Worm (Caenorhabditis elegans): ENCODE results near the gene C15C8.8.

Gene C15C8.8

DNA sequence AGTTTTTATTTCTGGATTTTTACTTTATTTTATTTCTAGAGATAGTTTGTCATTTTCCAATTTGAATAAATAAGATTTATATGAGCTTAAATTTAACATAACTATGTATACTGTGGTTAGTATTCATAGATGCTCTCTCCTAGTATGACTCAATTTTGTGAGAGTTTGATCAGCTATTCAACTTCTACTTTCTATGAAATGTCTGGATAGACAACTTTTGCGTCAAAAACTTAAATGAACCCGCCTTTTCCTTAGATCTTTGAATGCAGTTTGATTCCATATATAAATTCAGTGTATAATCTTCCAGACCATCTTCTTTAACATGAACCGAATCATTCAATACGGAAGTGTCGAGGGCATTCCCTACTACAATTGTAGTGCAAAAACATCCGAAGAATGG lies 16.6 kb upstream of the C15C8.8 start, which contains the start of gene srt-43:
TSS of gene srt-43 (plus strand) at position 301 of the 400 bp plus-strand sequence.
- no peak for TF ChIP-seq dao-5 (tag; optimal IDR thresholded peaks at IDR 0.05)
- TF ChIP-seq W03F9.2 (tag; optimal IDR thresholded peaks at IDR 0.05) = no peak
- TF ChIP-seq him-1 (tag; optimal IDR thresholded peaks at IDR 0.05) = no peak

DNA sequence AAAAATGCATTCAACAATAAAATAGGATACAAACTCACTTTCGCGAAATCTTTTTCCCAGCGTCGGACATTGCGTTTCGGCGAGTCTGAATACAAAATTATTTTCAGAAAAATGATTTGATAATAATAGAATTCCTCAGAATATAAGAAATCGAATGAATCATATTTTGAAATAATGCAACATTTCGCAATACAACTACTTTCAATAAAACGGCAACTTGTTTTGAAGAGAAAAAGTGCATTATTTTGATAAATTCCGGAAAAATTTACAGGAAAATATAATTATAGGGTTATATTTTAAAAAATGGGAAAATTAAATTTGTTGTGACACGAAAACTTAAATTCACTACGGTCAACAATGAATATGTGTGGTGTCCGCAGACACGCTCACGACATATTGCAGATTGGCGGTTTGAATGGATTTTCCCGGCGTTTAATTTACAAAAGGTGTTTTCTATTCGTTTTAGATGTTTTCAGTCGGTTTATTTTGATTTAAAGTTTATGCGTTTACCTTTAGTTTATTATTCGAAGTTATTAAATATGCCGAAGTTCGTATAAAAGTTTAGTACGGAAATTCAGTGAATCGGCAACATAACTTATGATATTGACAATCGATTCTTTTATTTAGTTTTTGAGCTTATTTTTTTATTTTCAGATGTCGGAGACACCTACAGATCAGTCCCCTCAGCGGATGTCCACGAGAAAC lies 11.1 kb upstream of the C15C8.8 start, which contains the start of the genes abcf-1 and scc-3:
TSS of gene abcf-1 (minus strand) at position 85 of the 705 bp plus-strand sequence.
TSS of gene scc-3 (plus strand) at position 655 of the 705 bp plus-strand sequence.
- TF ChIP-seq W03F9.2 (tag; optimal IDR thresholded peaks at IDR 0.05) (peak; percentile 11), him-1 (tag; optimal IDR thresholded peaks at IDR 0.05) (no peak), dao-5 (tag; optimal IDR thresholded peaks at IDR 0.05) (no peak)

DNA sequence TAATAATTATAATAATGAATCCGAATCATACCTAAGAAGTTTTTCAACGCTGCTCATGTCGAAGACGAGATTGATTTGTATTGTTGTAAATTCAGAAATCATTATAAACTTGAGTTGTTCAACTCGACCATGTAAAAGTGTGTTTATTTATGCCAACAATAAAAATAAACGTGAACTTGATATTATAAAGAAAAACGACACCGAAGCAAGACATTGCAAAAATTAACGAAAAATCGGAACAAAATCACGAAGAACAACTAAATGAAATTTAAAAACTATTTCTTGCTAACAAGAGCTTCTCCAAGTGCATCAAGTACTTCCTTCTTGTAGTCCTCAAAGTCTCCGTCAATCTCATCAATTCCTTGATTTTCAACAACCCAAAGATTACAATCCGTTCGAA lies 8.6 kb upstream of the C15C8.8 start, which contains the start of gene F18E2.15:
TSS of gene F18E2.15 (minus strand) at position 101 of the 400 bp plus-strand sequence.
- TF ChIP-seq W03F9.2 (tag; optimal IDR thresholded peaks at IDR 0.05) = no peak
- no peak for TF ChIP-seq dao-5 (tag; optimal IDR thresholded peaks at IDR 0.05)
- TF ChIP-seq him-1 (tag; optimal IDR thresholded peaks at IDR 0.05) = no peak

ce11 chrV:12759660-12760059 lies 7.4 kb upstream of the C15C8.8 start, which contains the start of gene papl-1:
Gene papl-1, minus strand, starts transcription at chrV:12759760.
- TF ChIP-seq him-1 (tag; optimal IDR thresholded peaks at IDR 0.05) = no peak
- TF ChIP-seq W03F9.2 (tag; optimal IDR thresholded peaks at IDR 0.05) = no peak
- TF ChIP-seq dao-5 (tag; optimal IDR thresholded peaks at IDR 0.05) = no peak

DNA sequence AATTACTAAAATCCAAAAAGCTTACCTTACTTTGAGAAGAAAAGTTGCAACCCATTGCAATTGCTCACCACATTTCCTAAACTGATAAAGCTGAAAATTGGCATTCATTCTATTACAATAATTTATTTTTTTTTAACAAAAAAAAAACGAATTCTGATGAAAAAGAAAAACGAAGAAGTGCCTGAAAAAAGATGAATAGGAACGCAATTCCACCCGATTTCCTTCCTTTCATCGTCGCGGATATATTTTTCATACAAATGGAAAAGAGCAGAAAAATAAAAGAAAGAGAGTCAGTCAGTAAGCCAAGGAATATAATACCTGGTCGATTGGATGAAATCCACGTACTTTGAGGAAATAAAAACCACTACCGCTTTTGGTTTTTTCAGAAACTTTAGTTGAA lies 2.5 kb upstream of the C15C8.8 start, which contains the start of gene gpa-13:
TSS of gene gpa-13 (minus strand) at position 101 of the 400 bp plus-strand sequence.
- TF ChIP-seq him-1 (tag; optimal IDR thresholded peaks at IDR 0.05) (no peak), dao-5 (tag; optimal IDR thresholded peaks at IDR 0.05) (no peak), W03F9.2 (tag; optimal IDR thresholded peaks at IDR 0.05) (no peak)

DNA sequence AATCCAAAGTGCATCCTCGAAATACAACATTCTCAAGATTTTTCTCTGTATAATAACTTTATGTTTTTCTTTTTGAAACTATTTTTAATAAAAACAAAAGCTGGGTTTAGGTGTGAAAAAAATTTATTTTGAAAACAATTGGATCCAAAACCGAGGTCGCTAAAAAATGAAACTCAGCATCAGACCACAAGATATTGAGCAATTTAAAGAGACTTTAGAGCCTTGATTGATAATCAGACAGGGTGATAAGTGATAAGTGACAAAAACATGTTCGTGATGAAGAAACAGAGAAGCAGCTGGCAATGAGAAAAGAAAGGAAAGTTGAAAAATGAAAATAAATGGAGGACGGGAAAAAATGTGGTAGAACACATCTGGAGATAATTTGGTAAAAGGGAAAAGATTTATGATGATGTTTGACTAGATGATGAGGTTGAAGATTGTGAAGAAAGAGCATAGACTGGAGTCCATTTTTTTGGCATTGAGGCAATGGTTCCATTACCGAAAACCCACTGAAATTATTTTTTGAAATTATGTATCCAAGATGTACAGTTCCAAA lies 734 bp downstream of the C15C8.8 start, which contains the start of gene C15C8.6:
TSS of gene C15C8.6 (minus strand) at position 51 of the 556 bp plus-strand sequence.
- no peak for TF ChIP-seq him-1 (tag; optimal IDR thresholded peaks at IDR 0.05)
- no peak for TF ChIP-seq W03F9.2 (tag; optimal IDR thresholded peaks at IDR 0.05)
- TF ChIP-seq dao-5 (tag; optimal IDR thresholded peaks at IDR 0.05) = no peak

ce11 chrV:12749558-12749957 lies 2.7 kb downstream of the C15C8.8 start:
- no peak for TF ChIP-seq him-1 (tag; optimal IDR thresholded peaks at IDR 0.05)
- no peak for TF ChIP-seq W03F9.2 (tag; optimal IDR thresholded peaks at IDR 0.05)
- no peak for TF ChIP-seq dao-5 (tag; optimal IDR thresholded peaks at IDR 0.05)

ce11 chrV:12747856-12748255 lies 4.5 kb downstream of the C15C8.8 start, which contains the start of gene C15C8.5:
Gene C15C8.5, plus strand, starts transcription at chrV:12748007.
- TF ChIP-seq him-1 (tag; optimal IDR thresholded peaks at IDR 0.05) (no peak), dao-5 (tag; optimal IDR thresholded peaks at IDR 0.05) (no peak), W03F9.2 (tag; optimal IDR thresholded peaks at IDR 0.05) (no peak)

DNA sequence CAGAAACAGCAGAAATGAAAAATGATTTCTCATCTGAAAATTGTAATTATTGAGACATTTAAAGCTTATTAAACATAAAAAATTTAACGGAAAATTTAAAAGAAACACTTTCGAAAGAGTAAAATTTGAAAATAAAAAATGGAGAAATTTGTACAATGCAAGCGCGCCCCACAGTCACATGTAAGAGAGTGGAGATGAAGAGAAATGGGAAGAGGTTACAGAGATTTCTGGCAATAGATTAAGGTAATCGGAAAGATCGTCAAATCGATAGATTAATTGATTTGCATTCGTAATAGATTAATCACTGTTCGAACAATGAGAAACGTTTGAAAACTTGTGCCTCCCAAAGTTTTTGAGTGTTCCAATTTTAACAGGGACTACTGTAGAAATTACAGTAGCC lies 4.9 kb downstream of the C15C8.8 start, which contains the start of gene C15C8.4:
TSS of gene C15C8.4 (minus strand) at position 33 of the 400 bp plus-strand sequence.
- no peak for TF ChIP-seq W03F9.2 (tag; optimal IDR thresholded peaks at IDR 0.05)
- no peak for TF ChIP-seq dao-5 (tag; optimal IDR thresholded peaks at IDR 0.05)
- TF ChIP-seq him-1 (tag; optimal IDR thresholded peaks at IDR 0.05) = no peak

DNA sequence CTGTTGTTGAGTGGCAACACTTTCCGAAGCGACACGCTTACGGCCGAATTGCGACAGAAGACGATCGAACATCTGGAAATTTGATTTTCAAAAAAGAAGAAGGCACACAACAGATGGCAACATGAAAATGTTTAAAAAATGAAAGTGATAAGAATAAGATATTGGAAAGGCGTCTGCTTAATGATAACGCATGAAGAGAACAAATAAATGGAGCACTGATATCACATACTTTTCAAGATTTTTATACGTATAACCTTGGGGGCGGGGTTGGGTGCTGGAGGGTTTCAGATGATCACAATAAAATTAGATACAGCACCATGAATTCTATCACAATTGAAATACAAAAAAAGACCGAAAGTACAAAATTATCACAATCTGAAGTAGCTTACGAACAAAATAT lies 7.3 kb downstream of the C15C8.8 start, which contains the start of gene C15C8.7:
TSS of gene C15C8.7 (minus strand) at position 72 of the 400 bp plus-strand sequence.
- TF ChIP-seq W03F9.2 (tag; optimal IDR thresholded peaks at IDR 0.05) (no peak), him-1 (tag; optimal IDR thresholded peaks at IDR 0.05) (no peak), dao-5 (tag; optimal IDR thresholded peaks at IDR 0.05) (no peak)

- no peak for TF ChIP-seq W03F9.2 (tag; optimal IDR thresholded peaks at IDR 0.05)
- TF ChIP-seq dao-5 (tag; optimal IDR thresholded peaks at IDR 0.05) = no peak
- TF ChIP-seq him-1 (tag; optimal IDR thresholded peaks at IDR 0.05) = no peak
Measured at ce11 chrV:12743778-12744502, 8.4 kb downstream of the C15C8.8 start.

DNA sequence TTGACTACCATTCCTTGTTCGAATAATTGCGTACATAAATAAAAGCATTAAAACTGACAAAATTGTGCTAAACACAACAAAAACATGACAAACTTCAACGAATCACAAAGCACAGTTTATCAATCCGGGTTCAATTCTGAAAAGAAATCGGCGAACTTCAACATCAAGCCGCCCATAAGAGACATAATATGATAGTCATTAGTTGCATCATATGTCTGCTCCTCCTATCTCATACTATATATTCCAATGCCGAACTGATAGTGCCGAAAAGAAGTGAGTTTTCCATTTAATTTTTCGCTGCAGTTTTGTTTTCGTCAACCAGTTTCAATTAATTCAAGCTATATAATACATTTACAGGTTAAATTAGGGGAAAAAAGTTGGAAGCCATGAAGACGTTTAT lies 10.6 kb downstream of the C15C8.8 start, which contains the start of gene hrg-7:
TSS of gene hrg-7 (plus strand) at position 358 of the 400 bp plus-strand sequence.
- TF ChIP-seq dao-5 (tag; optimal IDR thresholded peaks at IDR 0.05) (no peak), him-1 (tag; optimal IDR thresholded peaks at IDR 0.05) (no peak), W03F9.2 (tag; optimal IDR thresholded peaks at IDR 0.05) (no peak)

DNA sequence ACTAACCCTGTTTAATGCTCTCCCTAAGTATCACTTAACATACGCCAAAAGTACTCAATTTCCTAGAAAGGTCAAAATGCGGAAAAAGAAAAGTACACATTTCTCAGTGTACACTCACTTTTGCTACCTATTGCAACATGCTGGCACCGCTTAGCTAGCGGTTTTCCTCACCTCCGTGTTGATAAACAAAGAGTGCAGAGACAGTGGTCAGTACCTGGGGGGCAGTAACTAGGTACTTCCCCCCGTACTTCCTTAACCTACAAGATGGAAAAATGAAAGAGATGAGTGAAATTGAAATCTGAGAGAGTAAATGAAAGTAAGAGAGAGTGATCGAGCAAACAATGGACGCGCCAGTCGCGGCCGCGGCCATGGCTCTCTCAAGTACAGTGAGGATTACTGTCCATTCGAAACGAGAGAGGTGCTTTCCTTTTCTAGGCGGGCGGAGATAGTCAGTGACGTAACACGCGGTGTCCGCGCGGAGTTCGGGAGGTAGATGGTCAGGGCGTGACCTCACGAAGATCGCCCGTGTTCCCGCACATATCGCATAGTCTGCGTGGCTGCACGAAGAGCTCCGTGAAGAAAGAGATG lies 16.0 kb downstream of the C15C8.8 start, which contains the start of gene cky-1:
TSS of gene cky-1 (plus strand) at position 538 of the 588 bp plus-strand sequence.
- no peak for TF ChIP-seq W03F9.2 (tag; optimal IDR thresholded peaks at IDR 0.05)
- no peak for TF ChIP-seq him-1 (tag; optimal IDR thresholded peaks at IDR 0.05)
- no peak for TF ChIP-seq dao-5 (tag; optimal IDR thresholded peaks at IDR 0.05)

All from whole organism, L4/young adult.